Worm (Caenorhabditis elegans) whole organism, L1 larva: Measurements from ENCODE around the gene T09D3.3.
A peak's percentile ranks its signal among the peaks of the same experiment; 100 is the strongest.

Experiments
- C04F5.9 ChIP-seq: sonication (generic microtip); optimal IDR thresholded peaks from 2 replicates; lab custom pipeline; 2016; ENCODE audit warnings: missing genetic modification characterization, missing compliant biosample characterization
- C16A3.4 ChIP-seq: fragments of 150-350 bp; optimal IDR thresholded peaks from 2 replicates; lab custom pipeline; 2014; ENCODE audit warnings: missing biosample characterization, missing genetic modification characterization
- C34B4.2 ChIP-seq: sonication (generic microtip); optimal IDR thresholded peaks from 2 replicates; lab custom pipeline; 2017; ENCODE audit warnings: mild to moderate bottlenecking, missing genetic modification characterization, missing compliant biosample characterization
- Y116A8C.19 ChIP-seq: sonication (generic microtip); optimal IDR thresholded peaks from 2 replicates; lab custom pipeline; 2016; ENCODE audit warnings: missing compliant biosample characterization, missing genetic modification characterization, borderline replicate concordance
- alr-1 ChIP-seq: fragments of 200-800 bp; sonication (Bioruptor generic); optimal IDR thresholded peaks from 2 replicates; lab custom pipeline; 2018; ENCODE audit warnings: borderline replicate concordance, mild to moderate bottlenecking, missing genetic modification characterization, missing compliant biosample characterization
- ama-1 ChIP-seq: fragments of 150-350 bp; optimal IDR thresholded peaks from 2 replicates; lab custom pipeline; 2014
- ceh-8 ChIP-seq: fragments of 200-800 bp; sonication (Bioruptor generic); optimal IDR thresholded peaks from 2 replicates; lab custom pipeline; 2018; ENCODE audit warnings: mild to moderate bottlenecking, missing genetic modification characterization, moderate library complexity, missing compliant biosample characterization
- ceh-88 ChIP-seq: fragments of 200-800 bp; sonication (Bioruptor generic); IDR thresholded peaks from 2 replicates; pipeline ENCODE4 v1.3.6; 2022; ENCODE audit warnings: missing genetic modification characterization, missing compliant biosample characterization
- ceh-90 ChIP-seq: sonication (generic microtip); optimal IDR thresholded peaks from 2 replicates; lab custom pipeline; 2016; ENCODE audit warnings: missing genetic modification characterization, missing compliant biosample characterization
- dsc-1 ChIP-seq: sonication (generic microtip); optimal IDR thresholded peaks from 2 replicates; lab custom pipeline; 2016; ENCODE audit warnings: mild to moderate bottlenecking, missing genetic modification characterization, missing compliant biosample characterization
- efl-1 ChIP-seq, 4 experiments: fragments of 150-350 bp; optimal IDR thresholded peaks in 3 of 4; peaks in 1 of 4; 1 replicate in 1 of 4; 2 replicates in 3 of 4; lab custom pipeline; 2014; ENCODE audit warnings: missing biosample characterization in 2 of 4, missing genetic modification characterization in 2 of 4, missing genetic modification reagents in 2 of 4
- egl-13 ChIP-seq: sonication (generic microtip); optimal IDR thresholded peaks from 2 replicates; lab custom pipeline; 2016; ENCODE audit warnings: missing genotype, missing genetic modification reagents, missing genetic modification characterization, missing compliant biosample characterization
- elt-2 ChIP-seq: sonication (generic microtip); optimal IDR thresholded peaks from 2 replicates; lab custom pipeline; 2016; ENCODE audit warnings: missing genetic modification characterization, mild to moderate bottlenecking, inconsistent platforms, missing compliant biosample characterization, missing genetic modification reagents
- fkh-10 ChIP-seq: sonication (generic microtip); optimal IDR thresholded peaks from 2 replicates; lab custom pipeline; 2017; ENCODE audit warnings: missing biosample characterization, missing genetic modification reagents, missing genetic modification characterization
- fkh-4 ChIP-seq: sonication (generic microtip); optimal IDR thresholded peaks from 2 replicates; lab custom pipeline; 2016; ENCODE audit warnings: missing compliant biosample characterization, missing genetic modification characterization, borderline replicate concordance
- fkh-8 ChIP-seq: sonication (generic microtip); optimal IDR thresholded peaks from 2 replicates; lab custom pipeline; 2016; ENCODE audit warnings: mild to moderate bottlenecking, missing genetic modification characterization, missing compliant biosample characterization
- hlh-17 ChIP-seq: fragments of 200-800 bp; sonication (Bioruptor generic); optimal IDR thresholded peaks from 2 replicates; lab custom pipeline; 2018; ENCODE audit warnings: missing genetic modification characterization, mild to moderate bottlenecking, missing compliant biosample characterization, moderate library complexity, borderline replicate concordance
- lin-13 ChIP-seq: fragments of 150-350 bp; optimal IDR thresholded peaks from 2 replicates; lab custom pipeline; 2014; ENCODE audit warnings: missing biosample characterization, missing genetic modification reagents, missing genetic modification characterization
- mab-9 ChIP-seq: fragments of 200-800 bp; sonication (Bioruptor generic); IDR thresholded peaks from 2 replicates; pipeline ENCODE4 v1.3.6; 2022; ENCODE audit warnings: missing genetic modification reagents, missing genetic modification characterization, missing compliant biosample characterization
- mdl-1 ChIP-seq, 2 experiments: fragments of 150-350 bp; optimal IDR thresholded peaks; 2 replicates each; lab custom pipeline; 2014 to 2017; ENCODE audit warnings: missing biosample characterization in 2 of 2, missing genetic modification characterization in 2 of 2, inconsistent platforms in 1 of 2
- nhr-20 ChIP-seq: sonication (generic microtip); optimal IDR thresholded peaks from 2 replicates; lab custom pipeline; 2016; ENCODE audit warnings: mild to moderate bottlenecking, missing genetic modification characterization, missing compliant biosample characterization
- nhr-71 ChIP-seq: sonication (generic microtip); optimal IDR thresholded peaks from 2 replicates; lab custom pipeline; 2016; ENCODE audit warnings: mild to moderate bottlenecking, missing genetic modification characterization, moderate library complexity, missing compliant biosample characterization
- pax-3 ChIP-seq: fragments of 200-800 bp; sonication (Bioruptor generic); optimal IDR thresholded peaks from 2 replicates; lab custom pipeline; 2018; ENCODE audit warnings: mild to moderate bottlenecking, missing genetic modification characterization, moderate library complexity, missing compliant biosample characterization
- skn-1 ChIP-seq: fragments of 150-350 bp; optimal IDR thresholded peaks from 2 replicates; lab custom pipeline; 2014; ENCODE audit warnings: missing biosample characterization, missing genetic modification characterization
- sup-37 ChIP-seq: fragments of 200-800 bp; sonication (Bioruptor generic); optimal IDR thresholded peaks from 2 replicates; lab custom pipeline; 2018; ENCODE audit warnings: mild to moderate bottlenecking, missing genetic modification characterization, missing compliant biosample characterization
- swsn-7 ChIP-seq: sonication (generic microtip); optimal IDR thresholded peaks from 2 replicates; lab custom pipeline; 2016; ENCODE audit warnings: missing genetic modification characterization, missing compliant biosample characterization
- tbx-2 ChIP-seq: sonication (generic microtip); optimal IDR thresholded peaks from 2 replicates; lab custom pipeline; 2016; ENCODE audit warnings: missing genetic modification characterization, missing compliant biosample characterization
- unc-62 ChIP-seq: fragments of 150-350 bp; optimal IDR thresholded peaks from 2 replicates; lab custom pipeline; 2014; ENCODE audit warnings: missing biosample characterization, missing genetic modification reagents, missing genetic modification characterization
- unc-86 ChIP-seq: sonication (generic microtip); optimal IDR thresholded peaks from 2 replicates; lab custom pipeline; 2016; ENCODE audit warnings: missing genetic modification characterization, missing compliant biosample characterization
- unc-98 ChIP-seq: fragments of 200-800 bp; sonication (Bioruptor generic); IDR thresholded peaks from 2 replicates; pipeline ENCODE4 v1.3.6; 2022; ENCODE audit warnings: missing genetic modification characterization, missing compliant biosample characterization
- vab-15 ChIP-seq: sonication (generic microtip); optimal IDR thresholded peaks from 2 replicates; lab custom pipeline; 2017; ENCODE audit warnings: missing genotype, mild to moderate bottlenecking, missing genetic modification characterization, missing compliant biosample characterization
- ztf-11 ChIP-seq, 2 experiments: sonication (generic microtip); optimal IDR thresholded peaks; 2 replicates each; lab custom pipeline; 2016 to 2017; ENCODE audit warnings: missing genetic modification characterization in 2 of 2, missing biosample characterization in 1 of 2, missing compliant biosample characterization in 1 of 2

T09D3.3 gene

ce11 chrV:5345419-5345818 is 4.0 kb downstream of the T09D3.3 start, which contains the start of gene srg-25:
Gene srg-25 (minus strand): TSS chrV:5345519.
- TF ChIP-seq alr-1 (no peak), ceh-88 (GFP tag; lab: Robert Waterston, UW) (no peak), tbx-2 (tag; lab: Kevin White, UChicago) (no peak), fkh-8 (tag; lab: Kevin White, UChicago) (peak; percentile 17), ceh-90 (tag; lab: Kevin White, UChicago) (no peak), vab-15 (tag; lab: Kevin White, UChicago) (no peak), Y116A8C.19 (no peak)

DNA sequence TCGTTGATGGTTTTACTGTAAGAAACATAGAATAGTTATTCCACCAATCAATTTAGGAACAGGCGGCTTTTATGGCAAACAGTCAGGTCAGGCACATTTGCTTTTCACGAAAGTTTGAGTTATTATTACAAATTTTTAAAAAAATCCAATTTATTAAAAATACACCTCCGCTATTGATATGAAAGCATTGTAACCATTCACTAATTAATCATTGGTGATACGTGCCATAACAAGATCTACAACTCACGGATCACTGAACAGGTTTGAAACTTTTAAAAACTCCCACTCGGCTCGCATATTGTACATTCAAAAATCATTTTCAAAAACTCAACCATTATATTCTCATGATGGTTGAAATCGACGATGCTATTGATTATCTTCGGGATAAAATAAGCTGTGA is 9.9 kb downstream of the T09D3.3 start, which contains the start of gene srg-27:
TSS of gene srg-27 (plus strand) at position 301 of the 400 bp plus-strand sequence.
- TF ChIP-seq skn-1 (tag; lab: Kevin White, UChicago) (no peak), mdl-1 (tag; optimal IDR thresholded peaks at IDR 0.05; lab: Kevin White, UChicago) (no peak), C16A3.4 (tag; lab: Kevin White, UChicago) (no peak), nhr-20 (no peak), lin-13 (GFP tag; lab: Kevin White, UChicago) (no peak), ama-1 (lab: Kevin White, UChicago) (no peak), dsc-1 (tag; lab: Kevin White, UChicago) (no peak), ceh-8 (GFP tag; lab: Kevin White, UChicago) (no peak), unc-98 (GFP tag; lab: Robert Waterston, UW) (no peak), ceh-90 (tag; lab: Kevin White, UChicago) (no peak), hlh-17 (GFP tag; lab: Kevin White, UChicago) (no peak), unc-62 (GFP tag; lab: Kevin White, UChicago) (no peak), C34B4.2 (no peak), mab-9 (no peak), nhr-71 (tag; lab: Kevin White, UChicago) (no peak), pax-3 (tag; lab: Kevin White, UChicago) (no peak), sup-37 (GFP tag; lab: Kevin White, UChicago) (no peak), fkh-10 (GFP tag; lab: Kevin White, UChicago) (no peak), ztf-11 (tag; optimal IDR thresholded peaks at IDR 0.05; lab: Kevin White, UChicago) (no peak), ceh-88 (GFP tag; lab: Robert Waterston, UW) (no peak)

DNA sequence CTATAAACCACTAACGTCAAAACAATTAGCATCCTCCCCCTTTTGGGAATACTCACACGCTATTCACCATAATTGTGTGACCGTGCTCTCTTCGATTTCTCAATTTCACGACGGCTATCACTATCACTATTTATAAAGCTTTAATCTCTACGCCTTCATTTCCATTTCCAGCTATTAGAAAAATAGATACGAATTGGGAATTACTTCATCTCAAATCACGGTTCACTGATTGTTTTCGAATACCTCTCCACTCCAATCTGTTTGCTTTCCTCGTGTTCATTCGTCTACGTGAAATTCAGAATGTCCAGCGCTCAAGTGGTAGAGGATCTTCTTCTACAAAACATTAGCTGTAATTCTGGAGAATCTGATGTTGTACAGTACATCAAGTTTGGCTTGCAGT is 12.5 kb downstream of the T09D3.3 start, which contains the start of gene srg-29:
TSS of gene srg-29 (plus strand) at position 301 of the 400 bp plus-strand sequence.
- TF ChIP-seq efl-1 (optimal IDR thresholded peaks at IDR 0.05; lab: Kevin White, UChicago) (no peak), efl-1 (GFP tag; optimal IDR thresholded peaks at IDR 0.05 in 1 of 2; lab: Kevin White, UChicago) (peak in 1 of 2 experiments; percentile 15), ceh-8 (GFP tag; lab: Kevin White, UChicago) (peak; percentile 3), ama-1 (lab: Kevin White, UChicago) (no peak), elt-2 (tag; lab: Kevin White, UChicago) (no peak)

DNA sequence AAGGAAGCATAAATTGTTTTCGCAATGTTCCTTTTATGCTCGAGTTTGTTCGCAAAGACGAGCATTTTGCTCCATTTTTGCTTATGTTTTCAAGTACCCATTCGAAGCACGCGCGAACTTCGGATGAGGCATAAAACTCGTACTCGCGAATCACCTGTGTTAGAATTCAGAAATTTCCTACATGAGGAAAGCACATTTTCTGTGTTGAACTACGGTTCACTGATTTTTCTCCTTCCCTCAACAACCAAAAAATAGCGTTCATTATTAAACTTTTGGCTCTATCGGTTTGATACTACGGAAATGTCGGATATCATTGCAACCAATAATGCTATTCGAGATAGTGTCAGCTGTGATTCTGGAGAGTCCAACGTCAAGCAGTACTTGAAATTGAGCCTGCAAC is 14.8 kb downstream of the T09D3.3 start, which contains the start of gene srg-28:
TSS of gene srg-28 (plus strand) at position 301 of the 400 bp plus-strand sequence.
- no peak for TF ChIP-seq unc-86
- no peak for TF ChIP-seq egl-13
- no peak for TF ChIP-seq swsn-7 (tag; lab: Kevin White, UChicago)
- no peak for TF ChIP-seq fkh-4 (tag; lab: Kevin White, UChicago)

DNA sequence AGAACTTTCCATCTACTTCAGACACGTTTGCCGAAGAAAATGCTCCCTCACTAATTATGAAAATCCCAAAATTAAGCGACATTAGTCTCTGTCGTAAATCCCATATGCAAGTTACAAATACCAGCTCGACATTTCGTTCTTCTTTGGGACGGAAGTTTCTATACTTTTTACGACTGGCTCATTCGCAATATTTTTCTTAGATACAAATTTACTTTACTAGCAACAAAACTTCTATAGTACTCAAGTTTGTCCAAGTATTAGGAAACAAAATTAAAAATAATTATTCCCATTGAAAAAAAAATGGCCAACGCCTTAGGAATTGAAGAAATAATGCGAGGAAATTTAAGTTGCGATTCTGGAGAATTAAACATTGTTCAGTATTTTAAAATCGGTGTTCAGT is 18.4 kb downstream of the T09D3.3 start, which contains the start of gene srg-26:
TSS of gene srg-26 (plus strand) at position 301 of the 400 bp plus-strand sequence.
- no peak for TF ChIP-seq dsc-1 (tag; lab: Kevin White, UChicago)
- TF ChIP-seq C04F5.9 (tag; lab: Kevin White, UChicago) = no peak
- no peak for TF ChIP-seq hlh-17 (GFP tag; lab: Kevin White, UChicago)
- no peak for TF ChIP-seq efl-1 (optimal IDR thresholded peaks at IDR 0.05; lab: Kevin White, UChicago)
- peak in 1 of 2 experiments; percentile 54 for TF ChIP-seq efl-1 (GFP tag; optimal IDR thresholded peaks at IDR 0.05 in 1 of 2; lab: Kevin White, UChicago)
